Worm (Caenorhabditis elegans): Measurements from ENCODE around the gene rgr-1.
A peak's percentile ranks its signal among the peaks of the same experiment; 100 is the strongest.

DNA sequence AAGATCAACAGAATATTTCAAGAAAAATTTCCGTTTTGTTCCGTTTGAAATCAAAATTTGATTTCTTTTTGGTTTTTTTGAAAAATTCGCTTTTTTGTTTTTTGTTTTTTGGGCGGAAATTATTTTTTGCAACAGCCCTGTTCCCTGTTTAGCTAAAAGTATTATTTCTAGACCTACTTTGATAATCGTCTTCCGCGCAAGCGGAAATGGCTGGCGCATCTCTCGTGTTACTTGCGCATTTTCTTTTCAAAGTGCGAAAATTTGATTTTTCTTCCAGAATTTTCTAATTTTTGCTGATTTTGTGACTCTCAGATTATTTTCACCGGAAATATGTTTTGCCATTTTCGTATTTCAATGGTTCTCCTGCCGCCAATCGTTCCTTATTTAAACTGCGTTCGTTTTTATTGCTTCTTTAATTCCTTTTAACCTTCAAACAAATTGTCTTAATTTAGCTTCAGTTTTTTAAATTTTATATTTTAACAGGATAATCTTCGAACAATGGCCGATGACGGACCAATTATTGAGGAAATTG is 40.1 kb downstream of the rgr-1 start, which contains the start of gene cpar-1:
- no peak for TF ChIP-seq aly-2 (tag; optimal IDR thresholded peaks at IDR 0.05)
- TF ChIP-seq mes-2 (tag; optimal IDR thresholded peaks at IDR 0.05; ENCODE audit: poor library complexity, severe bottlenecking) = no peak
- TF ChIP-seq ceh-82 (tag; optimal IDR thresholded peaks at IDR 0.05) = no peak
- no peak for TF ChIP-seq dmd-9 (GFP tag; IDR thresholded peaks at IDR 0.05)
- TF ChIP-seq unc-130 (GFP tag; optimal IDR thresholded peaks at IDR 0.05) = peak; percentile 9
